Worm (Caenorhabditis elegans): ENCODE measurements around the gene csc-1.

The csc-1 gene

DNA sequence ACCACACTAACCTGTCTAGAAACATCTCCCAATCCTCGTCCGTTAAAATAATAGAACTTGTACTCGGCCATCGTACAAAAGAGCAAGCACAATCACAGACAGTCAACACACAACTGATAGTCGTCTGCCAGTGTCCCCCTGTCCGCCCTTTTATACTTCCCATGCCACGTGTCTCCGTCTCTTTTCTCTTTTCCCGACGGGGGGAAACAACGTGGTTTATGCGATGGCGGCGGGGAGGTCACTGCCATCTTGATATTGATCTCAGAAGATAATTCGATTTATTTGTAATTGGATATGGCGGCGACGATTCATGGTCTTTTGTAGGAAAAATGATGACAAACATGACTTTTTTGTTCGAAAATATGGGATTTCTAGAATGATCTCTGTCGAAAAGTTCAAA lies 12.9 kb downstream of the csc-1 start, which contains the start of gene gst-20 (continued):
- TF ChIP-seq ZK337.2 (GFP tag; IDR thresholded peaks at IDR 0.05) = no peak
- TF ChIP-seq zag-1 (tag; optimal IDR thresholded peaks at IDR 0.05) = no peak
- no peak for TF ChIP-seq nhr-10 (tag; optimal IDR thresholded peaks at IDR 0.05)
- no peak for TF ChIP-seq lin-15B (tag; optimal IDR thresholded peaks at IDR 0.05)
- no peak for TF ChIP-seq unc-130 (GFP tag; optimal IDR thresholded peaks at IDR 0.05)
- TF ChIP-seq lin-38 (GFP tag; IDR thresholded peaks at IDR 0.05) = no peak
- TF ChIP-seq dmd-6 (GFP tag; IDR thresholded peaks at IDR 0.05) = peak; percentile 79
- TF ChIP-seq mdl-1 (tag; optimal IDR thresholded peaks at IDR 0.05) = peak in 1 of 2 experiments; percentile 85
- no peak for TF ChIP-seq hif-1 (tag; optimal IDR thresholded peaks at IDR 0.05)
- TF ChIP-seq mdt-29 (GFP tag; IDR thresholded peaks at IDR 0.05) = no peak
- no peak for TF ChIP-seq set-16 (GFP tag; IDR thresholded peaks at IDR 0.05)

DNA sequence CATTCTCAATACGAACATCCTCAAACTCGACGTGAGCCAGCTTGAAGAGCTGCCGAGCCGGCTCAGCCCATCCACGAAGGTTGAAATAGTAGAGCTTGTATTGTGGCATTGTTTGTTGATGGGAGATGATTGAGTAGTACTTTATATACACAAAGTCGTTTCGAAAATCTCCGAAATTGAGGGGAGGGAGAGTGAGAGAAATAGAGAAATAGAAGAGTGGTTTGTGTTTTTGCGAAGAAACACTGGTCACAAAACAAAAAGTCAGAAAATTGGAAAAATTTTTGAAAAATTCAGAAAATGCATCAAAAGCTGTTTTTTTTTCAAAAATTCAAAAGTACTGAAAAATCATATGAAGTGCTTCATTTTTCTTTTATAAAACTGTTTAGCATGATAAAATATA lies 14.4 kb downstream of the csc-1 start, which contains the start of gene gst-24:
Gene gst-24 (minus strand): TSS at position 181 of the 400 bp plus-strand sequence.
- no peak for TF ChIP-seq egl-43 (GFP tag; IDR thresholded peaks at IDR 0.05)
- no peak for TF ChIP-seq Y105C5A.15 (GFP tag; IDR thresholded peaks at IDR 0.05)
- TF ChIP-seq daf-8 (GFP tag; IDR thresholded peaks at IDR 0.05) = no peak
- TF ChIP-seq daf-16 (GFP tag; optimal IDR thresholded peaks at IDR 0.05) = no peak
- peak; percentile 13 for TF ChIP-seq daf-16 (tag; optimal IDR thresholded peaks at IDR 0.05)
- TF ChIP-seq fos-1 (tag; optimal IDR thresholded peaks at IDR 0.05) = no peak

DNA sequence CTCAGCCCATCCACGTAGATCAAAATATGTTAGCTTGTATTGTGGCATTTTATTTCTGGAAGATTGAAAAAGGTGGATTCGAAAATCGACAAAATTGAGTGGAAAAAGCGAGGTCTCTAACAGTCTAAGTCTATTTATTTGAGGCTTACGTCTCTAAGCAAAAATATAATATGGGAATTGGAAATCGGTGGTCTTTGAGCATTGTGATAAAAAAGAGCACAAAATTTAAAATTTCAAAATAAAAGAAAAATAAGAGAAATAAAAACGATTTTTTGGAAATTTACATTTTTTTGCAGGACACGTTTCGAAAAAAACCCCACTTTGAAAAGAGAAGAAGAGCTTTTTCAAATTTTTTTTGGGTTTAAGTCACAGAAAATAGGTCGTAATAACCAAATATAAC lies 16.3 kb downstream of the csc-1 start, which contains the start of gene gst-15:
Gene gst-15 (minus strand): TSS at position 101 of the 400 bp plus-strand sequence.
- TF ChIP-seq ceh-28 (tag; optimal IDR thresholded peaks at IDR 0.05) = no peak
- TF ChIP-seq pha-4 (GFP tag; IDR thresholded peaks at IDR 0.05) = no peak
- TF ChIP-seq pha-4 (tag; optimal IDR thresholded peaks at IDR 0.05) = no peak
- no peak for TF ChIP-seq daf-12 (tag; optimal IDR thresholded peaks at IDR 0.05)
- no peak for TF ChIP-seq ceh-82 (tag; optimal IDR thresholded peaks at IDR 0.05)
- TF ChIP-seq vab-7 (GFP tag; IDR thresholded peaks at IDR 0.05) = no peak
- TF ChIP-seq nhr-6 (tag; optimal IDR thresholded peaks at IDR 0.05) = no peak
- TF ChIP-seq unc-39 (tag; optimal IDR thresholded peaks at IDR 0.05) = no peak

DNA sequence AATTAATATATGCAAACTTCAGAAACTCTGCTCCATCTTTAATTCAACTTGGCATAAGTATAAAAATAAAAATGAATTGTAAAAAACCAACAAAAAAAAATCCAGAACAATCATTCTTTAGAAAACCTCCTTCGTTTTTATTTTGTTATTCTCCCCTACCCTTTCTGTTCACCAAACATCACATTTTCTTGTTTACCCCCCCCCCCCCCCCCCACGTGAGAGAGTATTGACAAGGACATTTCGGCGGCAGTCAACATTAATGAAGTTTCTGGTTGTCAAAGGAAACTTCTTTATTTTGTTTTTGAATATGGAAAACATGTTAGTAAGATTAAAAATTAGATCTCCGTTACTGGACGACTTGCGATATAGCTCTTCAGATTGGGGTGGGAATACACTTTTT lies 17.8 kb downstream of the csc-1 start:
- no peak for TF ChIP-seq daf-16 (GFP tag; optimal IDR thresholded peaks at IDR 0.05)
- TF ChIP-seq daf-16 (tag; optimal IDR thresholded peaks at IDR 0.05) = peak; percentile 90
- TF ChIP-seq mdl-1 (tag; optimal IDR thresholded peaks at IDR 0.05) = peak in 1 of 2 experiments; percentile 44
- no peak for TF ChIP-seq nhr-42 (GFP tag; IDR thresholded peaks at IDR 0.05)
- TF ChIP-seq Y48G9A.11 (GFP tag; IDR thresholded peaks at IDR 0.05) = no peak
- TF ChIP-seq hlh-11 (tag; optimal IDR thresholded peaks at IDR 0.05) = peak; percentile 62
- peak; percentile 18 for TF ChIP-seq hlh-30 (tag; optimal IDR thresholded peaks at IDR 0.05; ENCODE audit: insufficient read depth)

DNA sequence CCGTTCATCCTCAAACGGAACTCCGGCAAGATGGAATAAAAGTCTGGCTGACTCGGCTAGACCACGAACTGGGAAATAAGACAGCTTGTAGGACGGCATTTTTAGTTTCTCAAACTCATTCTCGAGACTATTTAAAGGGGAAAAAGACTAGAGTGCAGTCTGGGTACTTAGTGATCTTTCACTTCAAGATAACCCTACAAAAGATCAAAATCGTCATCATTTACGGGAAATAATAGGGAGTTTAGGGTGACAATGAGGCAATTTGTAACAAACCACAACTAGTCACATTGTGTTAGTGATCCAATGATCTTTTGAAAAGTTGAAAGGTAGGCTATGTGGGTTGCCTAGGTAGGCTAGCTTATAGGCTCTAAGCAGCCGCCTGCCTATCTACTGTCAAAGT lies 19.2 kb downstream of the csc-1 start, which contains the start of gene gst-14:
Gene gst-14 (minus strand): TSS at position 101 of the 400 bp plus-strand sequence.
- TF ChIP-seq nhr-76 (tag; optimal IDR thresholded peaks at IDR 0.05) (no peak), sdz-12 (GFP tag; optimal IDR thresholded peaks at IDR 0.05) (no peak), zag-1 (tag; optimal IDR thresholded peaks at IDR 0.05) (no peak), aha-1 (tag) (no peak), lim-7 (GFP tag; IDR thresholded peaks at IDR 0.05) (no peak), saeg-2 (GFP tag; IDR thresholded peaks at IDR 0.05) (no peak), snpc-1.2 (GFP tag; IDR thresholded peaks at IDR 0.05) (no peak), daf-19 (GFP tag; conservative IDR thresholded peaks at IDR 0.05) (no peak), ZK337.2 (GFP tag; IDR thresholded peaks at IDR 0.05) (no peak), php-3 (GFP tag; IDR thresholded peaks at IDR 0.05) (no peak), zfp-2 (tag; optimal IDR thresholded peaks at IDR 0.05) (no peak), lin-15B (tag; optimal IDR thresholded peaks at IDR 0.05) (no peak), daf-12 (tag; optimal IDR thresholded peaks at IDR 0.05) (no peak), set-16 (GFP tag; IDR thresholded peaks at IDR 0.05) (no peak), mdt-29 (GFP tag; IDR thresholded peaks at IDR 0.05) (no peak)
